Worm (Caenorhabditis elegans) whole organism, L3 larva: ENCODE data around the gene Y53F4A.2.

Source experiments
- eor-1 ChIP-seq, 2 experiments: fragments of 150-350 bp; optimal IDR thresholded peaks; 2 replicates each; lab custom pipeline; 2014 to 2018; ENCODE audit warnings: missing biosample characterization in 2 of 2, missing genetic modification characterization in 2 of 2
- fos-1 ChIP-seq: fragments of 150-350 bp; optimal IDR thresholded peaks from 2 replicates; lab custom pipeline; 2014; ENCODE audit warnings: missing biosample characterization, missing genetic modification characterization
- nhr-11 ChIP-seq: fragments of 150-350 bp; optimal IDR thresholded peaks from 2 replicates; lab custom pipeline; 2014; ENCODE audit warnings: missing biosample characterization, missing genetic modification characterization
- nhr-12 ChIP-seq: fragments of 150-350 bp; optimal IDR thresholded peaks from 2 replicates; lab custom pipeline; 2014; ENCODE audit warnings: missing biosample characterization, missing genetic modification characterization
- nhr-28 ChIP-seq: fragments of 150-350 bp; optimal IDR thresholded peaks from 2 replicates; lab custom pipeline; 2014; ENCODE audit warnings: missing biosample characterization, missing genetic modification characterization
- nhr-77 ChIP-seq: fragments of 150-350 bp; optimal IDR thresholded peaks from 2 replicates; lab custom pipeline; 2014; ENCODE audit warnings: missing biosample characterization, missing genetic modification characterization
- tbx-2 ChIP-seq: sonication (generic microtip); optimal IDR thresholded peaks from 2 replicates; lab custom pipeline; 2016; ENCODE audit warnings: mild to moderate bottlenecking, missing genetic modification characterization, missing compliant biosample characterization
- unc-39 ChIP-seq: sonication (generic microtip); optimal IDR thresholded peaks from 4 replicates; lab custom pipeline; 2017; ENCODE audit warnings: missing biosample characterization, missing genetic modification characterization
- ztf-11 ChIP-seq: fragments of 150-350 bp; optimal IDR thresholded peaks from 2 replicates; lab custom pipeline; 2014; ENCODE audit warnings: missing biosample characterization, missing genetic modification characterization

- no peak for TF ChIP-seq ztf-11
- TF ChIP-seq fos-1 (tag; lab: Kevin White, UChicago): no peak
- TF ChIP-seq eor-1 (tag; optimal IDR thresholded peaks at IDR 0.05; lab: Kevin White, UChicago): no peak
- TF ChIP-seq nhr-28 (tag; lab: Kevin White, UChicago): no peak
- TF ChIP-seq nhr-77 (tag; lab: Kevin White, UChicago): no peak
- no peak for TF ChIP-seq tbx-2 (tag; lab: Kevin White, UChicago)
- no peak for TF ChIP-seq unc-39 (tag; lab: Kevin White, UChicago)
- no peak for TF ChIP-seq nhr-11
- TF ChIP-seq nhr-12 (tag; lab: Kevin White, UChicago): no peak
Observed at ce11 chrII:14849897-14850296, 27.1 kb downstream of the Y53F4A.2 start.
